Worm (Caenorhabditis elegans): ENCODE measurements around the gene grl-13.

- TF ChIP-seq unc-62 (GFP tag; optimal IDR thresholded peaks at IDR 0.05) (no peak), ztf-11 (tag; optimal IDR thresholded peaks at IDR 0.05) (no peak), drap-1 (GFP tag; optimal IDR thresholded peaks at IDR 0.05) (no peak), flh-1 (GFP tag; optimal IDR thresholded peaks at IDR 0.05) (no peak), unc-39 (tag; optimal IDR thresholded peaks at IDR 0.05) (no peak), elt-1 (tag; optimal IDR thresholded peaks at IDR 0.05; ENCODE audit: borderline replicate concordance, insufficient read depth) (no peak), bed-3 (GFP tag; optimal IDR thresholded peaks at IDR 0.05) (no peak), lsy-2 (tag; optimal IDR thresholded peaks at IDR 0.05) (no peak), pha-4 (tag; optimal IDR thresholded peaks at IDR 0.05) (no peak), lin-13 (tag; optimal IDR thresholded peaks at IDR 0.05) (no peak), mep-1 (tag; optimal IDR thresholded peaks at IDR 0.05) (no peak)
Observed at ce11 chrV:4366440-4366839, 2.0 kb upstream of the grl-13 start, which contains the start of gene F32D1.11.

Data from whole organism, mixed stage, embryonic.